Worm (Caenorhabditis elegans): ENCODE measurements around the gene C09H5.7.

DNA sequence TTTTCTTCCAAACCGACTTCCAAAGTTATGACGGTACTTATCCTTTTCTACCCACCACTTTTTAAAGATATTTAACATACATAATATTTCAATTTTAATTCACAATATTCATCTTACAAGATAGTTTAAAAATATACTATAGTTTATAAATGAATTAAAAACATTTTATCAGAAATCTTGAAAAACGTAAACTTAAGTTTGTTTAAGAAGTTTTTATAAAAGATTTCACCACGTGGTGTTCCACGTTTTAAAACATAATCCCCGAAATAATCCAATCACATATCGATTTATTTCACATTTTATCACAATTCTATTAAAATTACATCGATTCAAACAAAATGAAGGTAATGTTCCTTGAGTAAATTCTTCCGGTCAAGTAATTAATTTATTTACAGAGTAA is 38.3 kb downstream of the C09H5.7 start, which contains the start of gene ZC513.3:
- TF ChIP-seq jun-1 (tag; optimal IDR thresholded peaks at IDR 0.05), result no peak
- TF ChIP-seq elt-2 (tag; optimal IDR thresholded peaks at IDR 0.05), result no peak
- no peak for TF ChIP-seq egl-5 (tag; optimal IDR thresholded peaks at IDR 0.05)
- no peak for TF ChIP-seq ztf-11 (tag; optimal IDR thresholded peaks at IDR 0.05)
- TF ChIP-seq lin-15B (tag; optimal IDR thresholded peaks at IDR 0.05), result no peak
- no peak for TF ChIP-seq nhr-23 (tag; optimal IDR thresholded peaks at IDR 0.05)
- no peak for TF ChIP-seq zag-1 (tag; optimal IDR thresholded peaks at IDR 0.05)
- TF ChIP-seq ceh-28 (tag; optimal IDR thresholded peaks at IDR 0.05), result no peak
- TF ChIP-seq nhr-237 (tag; optimal IDR thresholded peaks at IDR 0.05), result no peak
